Fruit fly (Drosophila melanogaster): ENCODE results near the gene CG32486.
A peak's percentile ranks its signal among the peaks of the same experiment; 100 is the strongest.

The CG32486 gene

DNA sequence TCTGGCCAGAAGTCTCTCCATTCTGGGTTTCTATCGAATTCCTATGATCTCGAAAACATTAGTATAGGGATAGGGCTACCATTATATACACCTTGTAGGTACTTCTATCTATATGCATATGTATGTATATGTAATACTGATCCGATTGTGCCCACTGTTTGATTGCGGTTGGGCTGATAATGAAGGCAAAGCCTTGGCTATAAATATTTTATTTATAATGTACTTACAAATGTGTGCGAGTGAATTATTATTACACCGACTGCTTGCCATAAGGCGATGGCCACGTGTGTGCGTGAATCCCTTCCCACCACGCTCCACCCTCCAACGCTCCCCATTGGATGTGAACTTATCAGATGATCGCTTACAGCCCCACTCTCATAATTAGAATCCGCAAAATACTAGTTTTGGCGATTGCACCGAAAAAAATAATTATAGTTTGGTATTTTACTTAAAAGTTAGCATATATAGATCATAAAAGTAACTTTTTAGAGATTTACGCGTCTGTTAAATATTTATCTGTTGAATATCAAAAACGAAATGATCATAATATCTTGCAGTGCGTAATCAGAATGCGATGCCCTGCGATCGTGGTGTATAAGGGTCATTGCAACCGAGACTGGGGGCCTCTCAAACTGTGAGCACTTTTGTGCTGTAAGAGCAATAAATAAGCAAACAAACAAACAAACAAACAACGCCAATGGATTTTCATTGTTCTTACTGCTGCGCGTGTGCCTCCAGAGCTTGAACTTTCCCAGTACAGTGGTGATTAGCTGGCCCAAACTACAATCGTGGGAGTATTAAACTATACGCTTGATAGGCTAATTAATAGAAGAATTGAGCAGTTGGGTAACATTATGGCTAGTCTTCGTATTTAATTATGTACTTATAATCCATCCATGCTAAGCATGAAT is 9.7 kb upstream of the CG32486 start (continued):
- TF ChIP-seq jing (GFP tag; optimal IDR thresholded peaks at IDR 0.05) (peak; percentile 30), ftz-f1 (GFP tag; optimal IDR thresholded peaks at IDR 0.05) (peak; percentile 19), Rfx (GFP tag; IDR thresholded peaks at IDR 0.05) (peak; percentile 60; the same call in 1 of the 2 replicates), bsh (GFP tag; optimal IDR thresholded peaks at IDR 0.05) (peak in 1 of 2 experiments; percentile 51), org-1 (GFP tag; optimal IDR thresholded peaks at IDR 0.05) (no peak), Ptx1 (GFP tag; IDR thresholded peaks at IDR 0.05) (peak; percentile 54), zf30C (GFP tag; optimal IDR thresholded peaks at IDR 0.05) (no peak), CG11695 (GFP tag; IDR thresholded peaks at IDR 0.05) (peak; percentile 66; the same call in 1 of the 3 replicates), CG8290 (GFP tag; optimal IDR thresholded peaks at IDR 0.05) (peak; percentile 5), CG8290 (tag; optimal IDR thresholded peaks at IDR 0.05) (no peak), Aef1 (GFP tag; IDR thresholded peaks at IDR 0.05) (peak; percentile 16; the same call in 2 of the 3 replicates), nerfin-1 (tag; optimal IDR thresholded peaks at IDR 0.05) (no peak), CG15269 (tag; optimal IDR thresholded peaks at IDR 0.05) (no peak), chif (GFP tag; optimal IDR thresholded peaks at IDR 0.05) (peak in 1 of 2 experiments; percentile 1), h (optimal IDR thresholded peaks at IDR 0.05) (no peak), otp (GFP tag; IDR thresholded peaks at IDR 0.05) (no peak), CG7745 (tag; optimal IDR thresholded peaks at IDR 0.05) (no peak), Optix (GFP tag; IDR thresholded peaks at IDR 0.05) (peak; percentile 37; the same call in 2 of the 3 replicates), ssp (GFP tag; IDR thresholded peaks at IDR 0.05) (no peak), CG18599 (GFP tag; optimal IDR thresholded peaks at IDR 0.05) (peak; percentile 66), CG3847 (GFP tag; IDR thresholded peaks at IDR 0.05) (no peak), Atf6 (GFP tag; IDR thresholded peaks at IDR 0.05) (0 out of 2 replicates have a peak, but pooled peaks have one; percentile 20), zfh1 (GFP tag; IDR thresholded peaks at IDR 0.05) (peak; percentile 46; the same call in 2 of the 3 replicates), CG3163 (GFP tag; optimal IDR thresholded peaks at IDR 0.05) (no peak), grn (GFP tag; optimal IDR thresholded peaks at IDR 0.05) (peak; percentile 91), pfk (GFP tag; optimal IDR thresholded peaks at IDR 0.05) (no peak), ci (GFP tag; IDR thresholded peaks at IDR 0.05) (0 out of 3 replicates have a peak, but pooled peaks have one; percentile 6), ase (GFP tag; IDR thresholded peaks at IDR 0.05) (peak; percentile 43; the same call in 1 of the 3 replicates), dati (GFP tag; IDR thresholded peaks at IDR 0.05) (no peak), hbn (GFP tag; IDR thresholded peaks at IDR 0.05; ENCODE audit: partially characterized antibody) (no peak), cg (GFP tag; optimal IDR thresholded peaks at IDR 0.05) (peak; percentile 49), MESR4 (GFP tag; optimal IDR thresholded peaks at IDR 0.05) (no peak), CG5245 (GFP tag; optimal IDR thresholded peaks at IDR 0.05) (no peak), oc (tag; optimal IDR thresholded peaks at IDR 0.05) (peak; percentile 7), CG12744 (GFP tag; optimal IDR thresholded peaks at IDR 0.05) (no peak), wek (GFP tag; optimal IDR thresholded peaks at IDR 0.05) (no peak), Pdp1 (GFP tag; optimal IDR thresholded peaks at IDR 0.05) (peak in 1 of 2 experiments; percentile 51), Hmx (GFP tag; optimal IDR thresholded peaks at IDR 0.05) (no peak), chinmo (GFP tag; IDR thresholded peaks at IDR 0.05; ENCODE audit: partially characterized antibody) (0 out of 4 replicates have a peak, but pooled peaks have one; percentile 61), bab2 (GFP tag; optimal IDR thresholded peaks at IDR 0.05) (peak; percentile 41), sc (optimal IDR thresholded peaks at IDR 0.05) (no peak), sc (GFP tag; optimal IDR thresholded peaks at IDR 0.05) (no peak), wor (GFP tag; IDR thresholded peaks at IDR 0.05) (peak; percentile 23; the same call in 1 of the 2 replicates), tx (GFP tag; optimal IDR thresholded peaks at IDR 0.05) (no peak), Blimp-1 (GFP tag; optimal IDR thresholded peaks at IDR 0.05) (peak; percentile 17), HLH4C (GFP tag; IDR thresholded peaks at IDR 0.05; ENCODE audit: partially characterized antibody) (no peak), CG31224 (GFP tag; IDR thresholded peaks at IDR 0.05) (0 out of 2 replicates have a peak, but pooled peaks have one; percentile 5), Drgx (GFP tag; IDR thresholded peaks at IDR 0.05) (peak; percentile 59), ind (GFP tag; optimal IDR thresholded peaks at IDR 0.05) (no peak)

All from whole organism, embryonic.